Fruit fly (Drosophila melanogaster) S2 (cell line): ENCODE data around the gene CG9776.

ENCODE experiments used
- CG8478 ChIP-seq: fragments of >200 bp; optimal IDR thresholded peaks from 2 replicates; lab custom pipeline; 2018
- CTCF ChIP-seq, 2 experiments: fragments of >200 bp; optimal IDR thresholded peaks; 2 replicates each; lab custom pipeline; 2018

dm6 chr3R:4284376-4284953 lies 49.4 kb downstream of the CG9776 start:
- TF ChIP-seq CTCF (optimal IDR thresholded peaks at IDR 0.05; lab: Kevin White, UChicago) (no peak), CG8478 (lab: Kevin White, UChicago) (no peak)
